Worm (Caenorhabditis elegans) whole organism, L3 larva: ENCODE measurements around the gene irld-40.

Experiments
- R02D3.7 ChIP-seq: fragments of 150-350 bp; optimal IDR thresholded peaks from 2 replicates; lab custom pipeline; 2014; ENCODE audit warnings: missing biosample characterization, missing genetic modification characterization
- ZK546.5 ChIP-seq: sonication (generic microtip); optimal IDR thresholded peaks from 2 replicates; lab custom pipeline; 2017; ENCODE audit warnings: missing biosample characterization, missing genetic modification characterization
- aly-2 ChIP-seq: fragments of 150-350 bp; optimal IDR thresholded peaks from 2 replicates; lab custom pipeline; 2014; ENCODE audit warnings: missing biosample characterization, missing genetic modification characterization
- ama-1 ChIP-seq: fragments of 150-350 bp; optimal IDR thresholded peaks from 2 replicates; lab custom pipeline; 2018
- ceh-16 ChIP-seq: sonication (generic microtip); optimal IDR thresholded peaks from 2 replicates; lab custom pipeline; 2017; ENCODE audit warnings: missing biosample characterization, missing genetic modification characterization
- ceh-28 ChIP-seq: fragments of 150-350 bp; optimal IDR thresholded peaks from 2 replicates; lab custom pipeline; 2014; ENCODE audit warnings: missing biosample characterization, missing genetic modification reagents, missing genetic modification characterization
- ceh-82 ChIP-seq: fragments of 150-350 bp; optimal IDR thresholded peaks from 2 replicates; lab custom pipeline; 2014; ENCODE audit warnings: missing biosample characterization, missing genetic modification characterization
- daf-12 ChIP-seq: fragments of 150-350 bp; optimal IDR thresholded peaks from 2 replicates; lab custom pipeline; 2014; ENCODE audit warnings: missing biosample characterization, missing genetic modification reagents, missing genetic modification characterization
- egl-27 ChIP-seq: sonication (generic microtip); optimal IDR thresholded peaks from 4 replicates; lab custom pipeline; 2017; ENCODE audit warnings: missing biosample characterization, missing genetic modification reagents, missing genetic modification characterization
- elt-1 ChIP-seq: fragments of 150-350 bp; optimal IDR thresholded peaks from 2 replicates; lab custom pipeline; 2014; ENCODE audit warnings: missing biosample characterization, missing genetic modification characterization
- elt-2 ChIP-seq: sonication (generic microtip); optimal IDR thresholded peaks from 2 replicates; lab custom pipeline; 2016; ENCODE audit warnings: missing genetic modification reagents, mild to moderate bottlenecking, missing genetic modification characterization, missing compliant biosample characterization
- elt-3 ChIP-seq, 3 experiments: fragments of 150-350 bp in 1 of 3; sonication (generic microtip) in 2 of 3; optimal IDR thresholded peaks; 2 replicates in 2 of 3; 4 replicates in 1 of 3; lab custom pipeline; 2014 to 2017; ENCODE audit warnings: missing biosample characterization in 3 of 3, missing genetic modification characterization in 3 of 3
- fkh-10 ChIP-seq: sonication (generic microtip); optimal IDR thresholded peaks from 2 replicates; lab custom pipeline; 2017; ENCODE audit warnings: missing biosample characterization, missing genetic modification reagents, missing genetic modification characterization
- fkh-2 ChIP-seq: fragments of 150-350 bp; optimal IDR thresholded peaks from 2 replicates; lab custom pipeline; 2014; ENCODE audit warnings: missing biosample characterization, missing genetic modification reagents, missing genetic modification characterization
- hmg-11 ChIP-seq: sonication (generic microtip); optimal IDR thresholded peaks from 2 replicates; lab custom pipeline; 2016; ENCODE audit warnings: missing genetic modification characterization, missing compliant biosample characterization
- jun-1 ChIP-seq: fragments of 150-350 bp; optimal IDR thresholded peaks from 2 replicates; lab custom pipeline; 2014; ENCODE audit warnings: missing biosample characterization, missing genetic modification reagents, missing genetic modification characterization
- lin-15B ChIP-seq: fragments of 150-350 bp; optimal IDR thresholded peaks from 2 replicates; lab custom pipeline; 2014; ENCODE audit warnings: missing biosample characterization, missing genetic modification characterization
- lin-39 ChIP-seq: fragments of 150-350 bp; optimal IDR thresholded peaks from 2 replicates; lab custom pipeline; 2018; ENCODE audit warnings: missing biosample characterization, missing genetic modification reagents, missing genetic modification characterization
- mml-1 ChIP-seq: fragments of 150-350 bp; sonication (generic microtip); optimal IDR thresholded peaks from 3 replicates; lab custom pipeline; 2014; ENCODE audit warnings: missing biosample characterization, missing genetic modification characterization
- nfya-1 ChIP-seq: sonication (generic microtip); optimal IDR thresholded peaks from 2 replicates; lab custom pipeline; 2017; ENCODE audit warnings: missing genetic modification characterization, mild to moderate bottlenecking, missing compliant biosample characterization, antibody characterized with exemption, moderate library complexity; ENCODE audit not compliant: insufficient read depth
- nhr-23 ChIP-seq: fragments of 150-350 bp; optimal IDR thresholded peaks from 2 replicates; lab custom pipeline; 2014; ENCODE audit warnings: missing biosample characterization, missing genetic modification reagents, missing genetic modification characterization
- nhr-25 ChIP-seq: sonication (generic microtip); optimal IDR thresholded peaks from 2 replicates; lab custom pipeline; 2017; ENCODE audit warnings: missing biosample characterization, missing genetic modification characterization
- nhr-28 ChIP-seq: fragments of 150-350 bp; optimal IDR thresholded peaks from 2 replicates; lab custom pipeline; 2014; ENCODE audit warnings: missing biosample characterization, missing genetic modification characterization
- nhr-43 ChIP-seq: sonication (generic microtip); optimal IDR thresholded peaks from 2 replicates; lab custom pipeline; 2016; ENCODE audit warnings: mild to moderate bottlenecking, missing genetic modification characterization, missing compliant biosample characterization; ENCODE audit not compliant: poor library complexity, severe bottlenecking
- nhr-67 ChIP-seq: fragments of 150-350 bp; optimal IDR thresholded peaks from 2 replicates; lab custom pipeline; 2014; ENCODE audit warnings: missing biosample characterization, missing genetic modification characterization
- nhr-76 ChIP-seq: fragments of 150-350 bp; sonication (generic microtip); optimal IDR thresholded peaks from 5 replicates; lab custom pipeline; 2014; ENCODE audit warnings: missing biosample characterization, missing genetic modification characterization
- nhr-77 ChIP-seq: fragments of 150-350 bp; optimal IDR thresholded peaks from 2 replicates; lab custom pipeline; 2014; ENCODE audit warnings: missing biosample characterization, missing genetic modification characterization
- pha-4 ChIP-seq: fragments of 150-350 bp; optimal IDR thresholded peaks from 2 replicates; lab custom pipeline; 2014; ENCODE audit warnings: missing biosample characterization, missing genetic modification reagents, missing genetic modification characterization
- pqm-1 ChIP-seq: fragments of 150-350 bp; optimal IDR thresholded peaks from 2 replicates; lab custom pipeline; 2017; ENCODE audit warnings: missing biosample characterization, missing genetic modification characterization, inconsistent platforms
- sea-2 ChIP-seq: fragments of 150-350 bp; sonication (generic microtip); optimal IDR thresholded peaks from 4 replicates; lab custom pipeline; 2014; ENCODE audit warnings: missing biosample characterization, missing genetic modification reagents, missing genetic modification characterization
- skn-1 ChIP-seq: fragments of 150-350 bp; optimal IDR thresholded peaks from 2 replicates; lab custom pipeline; 2014; ENCODE audit warnings: missing biosample characterization, missing genetic modification characterization
- snpc-4 ChIP-seq: fragments of 150-350 bp; optimal IDR thresholded peaks from 2 replicates; lab custom pipeline; 2014; ENCODE audit warnings: missing biosample characterization, missing genetic modification characterization
- tbx-2 ChIP-seq: sonication (generic microtip); optimal IDR thresholded peaks from 2 replicates; lab custom pipeline; 2016; ENCODE audit warnings: mild to moderate bottlenecking, missing genetic modification characterization, missing compliant biosample characterization
- unc-39 ChIP-seq: sonication (generic microtip); optimal IDR thresholded peaks from 4 replicates; lab custom pipeline; 2017; ENCODE audit warnings: missing biosample characterization, missing genetic modification characterization
- unc-62 ChIP-seq: fragments of 150-350 bp; sonication (generic microtip); optimal IDR thresholded peaks from 4 replicates; lab custom pipeline; 2014; ENCODE audit warnings: missing biosample characterization, missing genetic modification reagents, missing genetic modification characterization
- zag-1 ChIP-seq: fragments of 150-350 bp; optimal IDR thresholded peaks from 2 replicates; lab custom pipeline; 2014; ENCODE audit warnings: missing biosample characterization, missing genetic modification characterization
- ztf-11 ChIP-seq: fragments of 150-350 bp; optimal IDR thresholded peaks from 2 replicates; lab custom pipeline; 2014; ENCODE audit warnings: missing biosample characterization, missing genetic modification characterization
- ztf-4 ChIP-seq: fragments of 150-350 bp; optimal IDR thresholded peaks from 2 replicates; lab custom pipeline; 2014; ENCODE audit warnings: missing biosample characterization, missing genetic modification characterization

Gene irld-40

ce11 chrV:1654845-1655244, 7.5 kb upstream of the irld-40 start, which contains the start of gene irld-11:
Gene irld-11 (plus strand): TSS chrV:1655145.
- TF ChIP-seq ceh-28 (tag; lab: Kevin White, UChicago) = no peak
- TF ChIP-seq ceh-82 = no peak
- TF ChIP-seq lin-15B = no peak
- TF ChIP-seq ceh-16 (tag; lab: Kevin White, UChicago) = no peak
- no peak for TF ChIP-seq fkh-10 (GFP tag; lab: Kevin White, UChicago)
- no peak for TF ChIP-seq jun-1 (tag; lab: Kevin White, UChicago)
- TF ChIP-seq hmg-11 (tag; lab: Kevin White, UChicago) = no peak
- TF ChIP-seq nfya-1 = no peak
- no peak for TF ChIP-seq unc-39 (tag; lab: Kevin White, UChicago)
- TF ChIP-seq nhr-67 (tag; lab: Kevin White, UChicago) = no peak
- TF ChIP-seq nhr-76 (tag; lab: Kevin White, UChicago) = no peak
- no peak for TF ChIP-seq nhr-23 (tag; lab: Kevin White, UChicago)
- TF ChIP-seq nhr-28 = no peak
- TF ChIP-seq nhr-43 = no peak
- no peak for TF ChIP-seq ztf-11 (tag; lab: Kevin White, UChicago)
- no peak for TF ChIP-seq nhr-77 (tag; lab: Kevin White, UChicago)
- TF ChIP-seq egl-27 (tag; lab: Kevin White, UChicago) = no peak

ce11 chrV:1664921-1665320, 2.6 kb downstream of the irld-40 start, which contains the start of gene K04F1.9:
Gene K04F1.9 (plus strand): TSS chrV:1665221.
- no peak for TF ChIP-seq mml-1 (tag; lab: Kevin White, UChicago)
- no peak for TF ChIP-seq lin-39
- no peak for TF ChIP-seq ceh-82
- TF ChIP-seq pha-4 (tag; lab: Kevin White, UChicago) = no peak
- no peak for TF ChIP-seq ZK546.5 (tag; lab: Kevin White, UChicago)
- TF ChIP-seq fkh-2 (tag; lab: Kevin White, UChicago) = no peak
- no peak for TF ChIP-seq ceh-28 (tag; lab: Kevin White, UChicago)

ce11 chrV:1666904-1667303, 4.5 kb downstream of the irld-40 start, which contains the start of gene K04F1.8:
Gene K04F1.8 (plus strand): TSS chrV:1667204.
- TF ChIP-seq daf-12 (tag; lab: Kevin White, UChicago) = no peak
- no peak for TF ChIP-seq elt-1
- no peak for TF ChIP-seq ama-1
- no peak for TF ChIP-seq lin-39
- TF ChIP-seq unc-62 (GFP tag; lab: Kevin White, UChicago) = no peak
- TF ChIP-seq pqm-1 (tag; lab: Kevin White, UChicago) = no peak
- no peak for TF ChIP-seq aly-2 (tag; lab: Kevin White, UChicago)
- no peak for TF ChIP-seq nhr-25 (tag; lab: Kevin White, UChicago)
- no peak for TF ChIP-seq ztf-11 (tag; lab: Kevin White, UChicago)
- no peak for TF ChIP-seq elt-2 (tag; lab: Kevin White, UChicago)
- TF ChIP-seq nhr-76 (tag; lab: Kevin White, UChicago) = no peak
- TF ChIP-seq, all 47 proteins: peak for 0

- TF ChIP-seq hmg-11 (tag; lab: Kevin White, UChicago) (no peak), nfya-1 (no peak), ztf-11 (tag; lab: Kevin White, UChicago) (no peak), skn-1 (tag; lab: Kevin White, UChicago) (no peak), ZK546.5 (tag; lab: Kevin White, UChicago) (no peak), sea-2 (GFP tag; lab: Kevin White, UChicago) (no peak), pha-4 (tag; lab: Kevin White, UChicago) (no peak), fkh-10 (GFP tag; lab: Kevin White, UChicago) (no peak), ama-1 (no peak), ceh-82 (no peak)
Observed at ce11 chrV:1668216-1668615, 5.8 kb downstream of the irld-40 start, which contains the start of gene irld-42. Gene irld-42 (plus strand): TSS chrV:1668516.

- TF ChIP-seq snpc-4 (tag; lab: Kevin White, UChicago) (no peak), pha-4 (tag; lab: Kevin White, UChicago) (no peak), sea-2 (GFP tag; lab: Kevin White, UChicago) (no peak), ama-1 (no peak), ztf-11 (tag; lab: Kevin White, UChicago) (no peak), ztf-4 (tag; lab: Kevin White, UChicago) (no peak), elt-2 (tag; lab: Kevin White, UChicago) (no peak), aly-2 (tag; lab: Kevin White, UChicago) (no peak), tbx-2 (tag; lab: Kevin White, UChicago) (no peak), lin-15B (no peak), ZK546.5 (tag; lab: Kevin White, UChicago) (no peak), elt-3 (tag; optimal IDR thresholded peaks at IDR 0.05; lab: Kevin White, UChicago) (no peak), zag-1 (tag; lab: Kevin White, UChicago) (no peak), nhr-67 (tag; lab: Kevin White, UChicago) (no peak), skn-1 (tag; lab: Kevin White, UChicago) (no peak), R02D3.7 (tag; lab: Kevin White, UChicago) (no peak)
Observed at ce11 chrV:1678228-1678627, 15.9 kb downstream of the irld-40 start, which contains the start of gene srw-98. Gene srw-98 (minus strand): TSS chrV:1678328.
